Fruit fly (Drosophila melanogaster) whole organism, embryonic: ENCODE measurements around the gene CG10984.

Source experiments
- Bdp1 ChIP-seq: fragments of 200-800 bp; sonication (Bioruptor generic); optimal IDR thresholded peaks from 3 replicates; lab custom pipeline; 2016; ENCODE audit warnings: missing biosample characterization, missing genetic modification characterization
- C15 ChIP-seq: fragments of 200-800 bp; sonication (Bioruptor generic); IDR thresholded peaks from 3 replicates; pipeline ENCODE4 v1.3.6; 2022; ENCODE audit warnings: missing biosample characterization, missing genetic modification characterization
- CG10147 ChIP-seq: fragments of 200-800 bp; sonication (Bioruptor generic); optimal IDR thresholded peaks from 2 replicates; lab custom pipeline; 2019; ENCODE audit warnings: missing biosample characterization, mild to moderate bottlenecking, missing genetic modification characterization, moderate library complexity
- CG11456 ChIP-seq: fragments of 200-800 bp; sonication (Bioruptor generic); IDR thresholded peaks from 3 replicates; pipeline ENCODE4 v1.3.6; 2022; ENCODE audit warnings: missing biosample characterization, missing genetic modification characterization
- CG12071 ChIP-seq: fragments of 200-800 bp; sonication (Bioruptor generic); optimal IDR thresholded peaks from 3 replicates; lab custom pipeline; 2018; ENCODE audit warnings: missing biosample characterization, mild to moderate bottlenecking, missing genetic modification characterization
- CG12391 ChIP-seq: fragments of 200-800 bp; sonication (Bioruptor generic); optimal IDR thresholded peaks from 3 replicates; lab custom pipeline; 2018; ENCODE audit warnings: missing biosample characterization, mild to moderate bottlenecking, missing genetic modification characterization, moderate library complexity
- CG13123 ChIP-seq: fragments of 200-800 bp; sonication (Bioruptor generic); optimal IDR thresholded peaks from 2 replicates; lab custom pipeline; 2016; ENCODE audit warnings: missing biosample characterization, missing genetic modification characterization
- CG14014 ChIP-seq: fragments of 200-800 bp; sonication (Bioruptor generic); IDR thresholded peaks from 2 replicates; pipeline ENCODE4 v1.3.6; 2022; ENCODE audit warnings: missing biosample characterization, missing genetic modification characterization
- CG15269 ChIP-seq: fragments of 200-800 bp; sonication (Bioruptor generic); optimal IDR thresholded peaks from 2 replicates; lab custom pipeline; 2018; ENCODE audit warnings: missing biosample characterization, mild to moderate bottlenecking, missing genetic modification characterization, moderate library complexity
- CG15514 ChIP-seq: fragments of 200-800 bp; sonication (Bioruptor generic); optimal IDR thresholded peaks from 3 replicates; lab custom pipeline; 2017; ENCODE audit warnings: missing biosample characterization, missing genetic modification characterization, mild to moderate bottlenecking, moderate library complexity, missing genetic modification reagents
- CG1603 ChIP-seq: fragments of 200-800 bp; sonication (Bioruptor generic); optimal IDR thresholded peaks from 2 replicates; lab custom pipeline; 2019; ENCODE audit warnings: missing biosample characterization, mild to moderate bottlenecking, missing genetic modification characterization, moderate library complexity
- CG16813 ChIP-seq: fragments of 200-800 bp; sonication (Bioruptor generic); IDR thresholded peaks from 3 replicates; pipeline ENCODE4 v1.3.6; 2022; ENCODE audit warnings: missing biosample characterization, missing genetic modification characterization; ENCODE audit not compliant: partially characterized antibody
- CG17186 ChIP-seq: fragments of 200-800 bp; sonication (Bioruptor generic); optimal IDR thresholded peaks from 3 replicates; lab custom pipeline; 2017; ENCODE audit warnings: missing biosample characterization, missing genetic modification reagents, missing genetic modification characterization
- CG2875 ChIP-seq: fragments of 200-800 bp; sonication (Bioruptor generic); optimal IDR thresholded peaks from 2 replicates; lab custom pipeline; 2017; ENCODE audit warnings: missing biosample characterization, mild to moderate bottlenecking, missing genetic modification characterization, missing genetic modification reagents
- CG3065 ChIP-seq: fragments of 200-800 bp; sonication (Bioruptor generic); optimal IDR thresholded peaks from 2 replicates; lab custom pipeline; 2016; ENCODE audit warnings: missing biosample characterization, missing genetic modification characterization
- CG34224 ChIP-seq: fragments of 200-800 bp; sonication (Bioruptor generic); IDR thresholded peaks from 3 replicates; pipeline ENCODE4 v1.3.6; 2022; ENCODE audit warnings: missing biosample characterization, missing genetic modification characterization; ENCODE audit not compliant: partially characterized antibody
- CG4360 ChIP-seq: fragments of 200-800 bp; sonication (Bioruptor generic); IDR thresholded peaks from 2 replicates; pipeline ENCODE4 v1.3.6; 2022; ENCODE audit warnings: missing biosample characterization, missing genetic modification characterization
- CG7372 ChIP-seq: fragments of 200-800 bp; sonication (Bioruptor generic); IDR thresholded peaks from 2 replicates; pipeline ENCODE4 v1.3.6; 2022; ENCODE audit warnings: missing biosample characterization, missing genetic modification characterization
- CG7745 ChIP-seq: fragments of 200-800 bp; sonication (Bioruptor generic); optimal IDR thresholded peaks from 2 replicates; lab custom pipeline; 2018; ENCODE audit warnings: missing biosample characterization, mild to moderate bottlenecking, missing genetic modification characterization, moderate library complexity
- CG7928 ChIP-seq: fragments of 200-800 bp; sonication (Bioruptor generic); optimal IDR thresholded peaks from 2 replicates; lab custom pipeline; 2017; ENCODE audit warnings: missing biosample characterization, mild to moderate bottlenecking, missing genetic modification characterization
- CG9876 ChIP-seq: fragments of 200-800 bp; sonication (Bioruptor generic); optimal IDR thresholded peaks from 2 replicates; lab custom pipeline; 2016; ENCODE audit warnings: missing biosample characterization, missing genetic modification characterization
- CrebB ChIP-seq: fragments of 200-800 bp; sonication (Bioruptor generic); optimal IDR thresholded peaks from 3 replicates; lab custom pipeline; 2018; ENCODE audit warnings: missing biosample characterization, mild to moderate bottlenecking, missing genetic modification characterization
- Dek ChIP-seq: fragments of 200-800 bp; sonication (Bioruptor generic); optimal IDR thresholded peaks from 3 replicates; lab custom pipeline; 2019; ENCODE audit warnings: missing biosample characterization, mild to moderate bottlenecking, missing genetic modification characterization, moderate library complexity
- Ets97D ChIP-seq: fragments of 200-800 bp; sonication (Bioruptor generic); optimal IDR thresholded peaks from 3 replicates; lab custom pipeline; 2016; ENCODE audit warnings: missing biosample characterization, missing genetic modification characterization
- HLH4C ChIP-seq: fragments of 200-800 bp; sonication (Bioruptor generic); IDR thresholded peaks from 3 replicates; pipeline ENCODE4 v1.3.6; 2022; ENCODE audit warnings: missing biosample characterization, missing genetic modification characterization; ENCODE audit not compliant: partially characterized antibody
- Hmr ChIP-seq: fragments of 200-800 bp; sonication (Bioruptor generic); optimal IDR thresholded peaks from 3 replicates; lab custom pipeline; 2017; ENCODE audit warnings: mild to moderate bottlenecking, missing biosample characterization, missing genetic modification reagents, missing genetic modification characterization
- Hr3 ChIP-seq: fragments of 200-800 bp; sonication (Bioruptor generic); optimal IDR thresholded peaks from 3 replicates; lab custom pipeline; 2016; ENCODE audit warnings: missing biosample characterization, missing genetic modification characterization
- NC2β ChIP-seq: fragments of 200-800 bp; sonication (Bioruptor generic); optimal IDR thresholded peaks from 2 replicates; lab custom pipeline; 2016; ENCODE audit warnings: missing biosample characterization, missing genetic modification characterization
- NfI ChIP-seq: fragments of 200-800 bp; sonication (Bioruptor generic); optimal IDR thresholded peaks from 3 replicates; lab custom pipeline; 2018; ENCODE audit warnings: missing biosample characterization, mild to moderate bottlenecking, missing genetic modification characterization, moderate library complexity
- Vsx1 ChIP-seq: fragments of 200-800 bp; sonication (Bioruptor generic); optimal IDR thresholded peaks from 2 replicates; lab custom pipeline; 2017; ENCODE audit warnings: missing biosample characterization, mild to moderate bottlenecking, missing genetic modification characterization, missing genetic modification reagents
- ab ChIP-seq: fragments of 200-800 bp; sonication (Bioruptor generic); optimal IDR thresholded peaks from 2 replicates; lab custom pipeline; 2016; ENCODE audit warnings: missing biosample characterization, missing genetic modification characterization
- al ChIP-seq: fragments of 200-800 bp; sonication (Bioruptor generic); IDR thresholded peaks from 2 replicates; pipeline ENCODE4 v1.3.6; 2022; ENCODE audit warnings: missing biosample characterization, missing genetic modification characterization
- ara ChIP-seq: fragments of 200-800 bp; sonication (Bioruptor generic); IDR thresholded peaks from 2 replicates; pipeline ENCODE4 v1.3.6; 2022; ENCODE audit warnings: missing biosample characterization, missing genetic modification characterization
- corto ChIP-seq: fragments of 200-800 bp; sonication (Bioruptor generic); optimal IDR thresholded peaks from 2 replicates; lab custom pipeline; 2016; ENCODE audit warnings: missing biosample characterization, mild to moderate bottlenecking, missing genetic modification characterization, moderate library complexity
- ewg ChIP-seq: fragments of 200-800 bp; sonication (Bioruptor generic); optimal IDR thresholded peaks from 3 replicates; lab custom pipeline; 2017; ENCODE audit warnings: mild to moderate bottlenecking, missing biosample characterization, missing genetic modification reagents, missing genetic modification characterization
- gt ChIP-seq: fragments of 200-800 bp; sonication (Bioruptor generic); IDR thresholded peaks from 2 replicates; pipeline ENCODE4 v1.3.6; 2022; ENCODE audit warnings: missing biosample characterization, missing genetic modification characterization
- inv ChIP-seq: fragments of 200-800 bp; sonication (Bioruptor generic); IDR thresholded peaks from 2 replicates; pipeline ENCODE4 v1.3.6; 2022; ENCODE audit warnings: missing biosample characterization, missing genetic modification characterization; ENCODE audit not compliant: partially characterized antibody
- knrl ChIP-seq: fragments of 200-800 bp; sonication (Bioruptor generic); IDR thresholded peaks from 3 replicates; pipeline ENCODE4 v1.3.6; 2022; ENCODE audit warnings: missing biosample characterization, missing genetic modification characterization; ENCODE audit not compliant: partially characterized antibody
- lilli ChIP-seq: fragments of 200-800 bp; sonication (Bioruptor generic); optimal IDR thresholded peaks from 3 replicates; lab custom pipeline; 2016; ENCODE audit warnings: missing biosample characterization, missing genetic modification characterization
- salm ChIP-seq: fragments of 200-800 bp; sonication (Bioruptor generic); optimal IDR thresholded peaks from 2 replicates; lab custom pipeline; 2018; ENCODE audit warnings: missing biosample characterization, mild to moderate bottlenecking, missing genetic modification characterization
- scrt ChIP-seq: fragments of 200-800 bp; sonication (Bioruptor generic); optimal IDR thresholded peaks from 2 replicates; lab custom pipeline; 2018; ENCODE audit warnings: missing biosample characterization, mild to moderate bottlenecking, missing genetic modification characterization, moderate library complexity
- sens ChIP-seq: fragments of 200-800 bp; sonication (Bioruptor generic); peaks from one replicate; lab custom pipeline; 2016; ENCODE audit warnings: missing biosample characterization, missing genetic modification characterization
- sens-2 ChIP-seq: fragments of 200-800 bp; sonication (Bioruptor generic); IDR thresholded peaks from 2 replicates; pipeline ENCODE4 v1.3.6; 2022; ENCODE audit warnings: missing biosample characterization, missing genetic modification characterization
- seq ChIP-seq: fragments of 200-800 bp; sonication (Bioruptor generic); IDR thresholded peaks from 2 replicates; pipeline ENCODE4 v1.3.6; 2022; ENCODE audit warnings: missing biosample characterization, missing genetic modification characterization
- slou ChIP-seq: fragments of 200-800 bp; sonication (Bioruptor generic); optimal IDR thresholded peaks from 3 replicates; lab custom pipeline; 2016; ENCODE audit warnings: missing biosample characterization, missing genetic modification characterization
- sna ChIP-seq: fragments of 200-800 bp; sonication (Bioruptor generic); IDR thresholded peaks from 2 replicates; pipeline ENCODE4 v1.3.6; 2022; ENCODE audit warnings: missing biosample characterization, missing genetic modification characterization; ENCODE audit not compliant: partially characterized antibody
- sr ChIP-seq: fragments of 200-800 bp; sonication (Bioruptor generic); IDR thresholded peaks from 3 replicates; pipeline ENCODE4 v1.3.6; 2022; ENCODE audit warnings: missing biosample characterization, missing genetic modification characterization
- unpg ChIP-seq: fragments of 200-800 bp; sonication (Bioruptor generic); optimal IDR thresholded peaks from 3 replicates; lab custom pipeline; 2018; ENCODE audit warnings: missing biosample characterization, mild to moderate bottlenecking, missing genetic modification characterization, moderate library complexity

Gene CG10984

DNA sequence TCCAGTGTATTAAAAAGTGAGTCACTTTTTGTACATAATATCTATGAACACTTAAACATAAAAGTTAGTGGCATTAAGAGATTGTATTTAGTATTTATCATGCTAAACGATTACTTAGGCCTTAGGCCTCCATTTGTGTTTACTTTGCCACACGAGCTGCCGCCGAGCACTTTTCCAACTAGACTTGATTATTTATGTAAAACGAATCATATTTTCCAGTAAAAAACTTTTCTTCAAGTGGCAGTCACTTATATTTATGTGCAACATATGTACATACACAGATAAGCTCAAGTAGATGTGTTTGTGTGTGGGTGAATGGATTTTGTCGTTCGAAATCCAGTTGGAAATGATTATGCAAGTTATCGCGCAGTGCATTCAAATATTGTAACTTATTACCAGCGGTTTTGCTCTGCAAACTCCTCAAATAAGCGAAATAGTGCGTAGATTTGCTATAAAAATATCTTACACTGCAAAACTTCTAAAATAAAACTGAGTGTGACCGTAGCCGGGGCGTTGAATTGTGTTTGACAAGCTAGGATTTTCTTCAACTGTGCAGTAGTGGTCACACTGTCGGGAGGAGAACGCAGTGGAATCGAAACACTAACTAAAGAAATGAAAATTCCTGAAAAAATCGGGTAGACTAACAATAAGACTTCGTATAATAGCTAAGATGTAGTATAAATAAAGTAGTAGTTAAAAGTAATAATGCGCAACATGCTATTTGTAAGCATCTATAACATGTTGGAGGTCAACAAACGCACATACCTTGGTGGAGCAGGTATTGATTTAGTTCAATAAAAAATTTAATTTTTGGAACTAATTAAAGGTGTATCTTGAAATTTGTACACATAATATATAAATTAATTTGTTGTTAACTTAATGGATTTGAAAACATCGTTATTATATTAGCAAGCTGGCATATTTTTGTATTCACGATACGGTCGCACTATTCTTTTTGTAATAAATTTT is at the start of gene CG10984, which contains the start of gene Klc (continued):
- TF ChIP-seq CG10147 (peak; percentile 56), Vsx1 (GFP tag; lab: Kevin White, UChicago) (no peak), scrt (GFP tag; lab: Kevin White, UChicago) (no peak), CG15269 (tag; lab: Kevin White, UChicago) (no peak), Hr3 (GFP tag; lab: Kevin White, UChicago) (peak; percentile 43), CG12391 (tag; lab: Kevin White, UChicago) (peak; percentile 57), CG1603 (tag; lab: Kevin White, UChicago) (peak; percentile 51), CG17186 (GFP tag; lab: Kevin White, UChicago) (no peak), Ets97D (GFP tag; lab: Kevin White, UChicago) (peak; percentile 14), CrebB (tag; lab: Kevin White, UChicago) (no peak), CG4360 (GFP tag; lab: Robert Waterston, UW) (no peak), CG13123 (GFP tag; lab: Kevin White, UChicago) (no peak), sr (GFP tag; lab: Robert Waterston, UW) (no peak; the same call in 2 of the 3 replicates), ara (GFP tag; lab: Robert Waterston, UW) (no peak), C15 (GFP tag; lab: Robert Waterston, UW) (no peak), Dek (no peak), CG14014 (GFP tag; lab: Robert Waterston, UW) (peak; percentile 66; the same call in 1 of the 2 replicates), unpg (GFP tag; lab: Kevin White, UChicago) (peak; percentile 55), sens-2 (GFP tag; lab: Robert Waterston, UW) (no peak), gt (GFP tag; lab: Robert Waterston, UW) (no peak), CG7745 (tag; lab: Kevin White, UChicago) (no peak), al (GFP tag; lab: Robert Waterston, UW) (no peak; the same call in 1 of the 2 replicates), CG15514 (peak; percentile 57), sna (GFP tag; lab: Robert Waterston, UW) (no peak), HLH4C (GFP tag; lab: Robert Waterston, UW) (no peak), CG16813 (GFP tag; lab: Robert Waterston, UW) (no peak), ab (GFP tag; lab: Kevin White, UChicago) (peak; percentile 38), inv (no peak), knrl (GFP tag; lab: Robert Waterston, UW) (0 out of 3 replicates have a peak, but pooled peaks have one; percentile 33), slou (GFP tag; lab: Kevin White, UChicago) (no peak), seq (peak; percentile 70), NfI (GFP tag; lab: Kevin White, UChicago) (peak; percentile 68), CG7928 (GFP tag; lab: Kevin White, UChicago) (peak; percentile 19), corto (GFP tag; lab: Kevin White, UChicago) (peak; percentile 7), CG11456 (GFP tag; lab: Robert Waterston, UW) (no peak; the same call in 2 of the 3 replicates), Bdp1 (GFP tag; lab: Kevin White, UChicago) (no peak), CG7372 (GFP tag; lab: Robert Waterston, UW) (peak; percentile 46), ewg (GFP tag; lab: Kevin White, UChicago) (no peak), CG34224 (GFP tag; lab: Robert Waterston, UW) (0 out of 3 replicates have a peak, but pooled peaks have one; percentile 16), CG3065 (no peak), salm (tag; lab: Kevin White, UChicago) (peak; percentile 13), CG9876 (no peak), lilli (peak; percentile 74), CG2875 (GFP tag; lab: Kevin White, UChicago) (peak; percentile 32), CG12071 (no peak), sens (GFP tag; lab: Kevin White, UChicago) (peak; percentile 91), NC2β (GFP tag; lab: Kevin White, UChicago) (no peak), Hmr (GFP tag; lab: Kevin White, UChicago) (no peak)
